Fruit fly (Drosophila melanogaster): ENCODE measurements around the gene GluRS-m.

Gene GluRS-m

DNA sequence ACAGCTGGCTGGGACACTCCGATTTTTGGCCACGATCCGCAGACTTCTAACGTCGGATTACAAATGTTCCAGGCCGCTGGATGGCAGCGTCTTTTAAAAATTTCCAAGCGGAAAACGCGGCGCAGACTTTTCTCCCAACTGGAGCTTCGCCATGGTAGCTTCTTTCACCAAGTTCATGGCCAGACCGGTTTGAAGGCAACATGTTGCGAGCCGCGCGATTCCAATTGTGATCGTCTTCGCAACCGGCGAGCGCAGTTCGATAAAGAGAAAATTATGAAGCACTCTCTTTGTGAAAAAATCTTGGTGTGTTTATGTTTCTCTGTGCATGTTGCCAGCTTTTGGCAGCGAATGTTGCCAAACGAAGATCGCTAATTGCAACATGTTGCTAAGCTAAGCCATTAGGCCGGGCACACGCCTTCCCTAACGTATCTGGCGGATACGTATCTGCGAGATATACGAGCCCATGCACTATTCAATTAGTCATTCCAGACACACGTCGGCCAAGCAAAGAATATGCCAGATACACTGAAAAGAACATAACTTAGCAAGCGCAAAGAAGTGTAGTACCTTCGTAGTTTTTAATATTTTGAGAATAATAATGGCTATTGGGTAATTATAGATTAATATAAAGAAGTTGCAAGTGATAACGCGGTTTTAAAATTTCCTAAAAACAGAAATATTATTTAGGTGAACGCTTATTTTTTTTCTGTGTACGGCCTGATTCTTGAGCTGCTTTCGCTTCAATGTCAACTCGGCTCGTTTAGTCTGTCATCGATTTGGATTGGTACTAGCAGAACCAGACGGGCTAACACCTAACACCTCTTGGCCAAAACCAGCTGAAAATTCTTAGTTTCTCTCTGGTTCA, 35.1 kb upstream of the GluRS-m start, which contains the start of gene dsx-c73A (continued):
- TF ChIP-seq CG8388 (GFP tag; optimal IDR thresholded peaks at IDR 0.05) (peak; percentile 13), CG5180 (GFP tag; optimal IDR thresholded peaks at IDR 0.05) (peak; percentile 98), hbn (GFP tag; IDR thresholded peaks at IDR 0.05; ENCODE audit: partially characterized antibody) (peak; percentile 24; the same call in 1 of the 2 replicates), CG17328 (GFP tag; IDR thresholded peaks at IDR 0.05) (0 out of 2 replicates have a peak, but pooled peaks have one; percentile 22), PHDP (tag; optimal IDR thresholded peaks at IDR 0.05) (peak; percentile 28), CG1529 (GFP tag; optimal IDR thresholded peaks at IDR 0.05) (peak; percentile 29), odd (GFP tag; optimal IDR thresholded peaks at IDR 0.05) (no peak), az2 (GFP tag; optimal IDR thresholded peaks at IDR 0.05) (peak; percentile 36), CG32772 (GFP tag; IDR thresholded peaks at IDR 0.05) (peak; percentile 23; the same call in 1 of the 2 replicates), CG15269 (tag; optimal IDR thresholded peaks at IDR 0.05) (peak; percentile 1), dmrt11E (tag; optimal IDR thresholded peaks at IDR 0.05) (peak; percentile 65), Pdp1 (GFP tag; optimal IDR thresholded peaks at IDR 0.05) (peak in 1 of 2 experiments; percentile 23), ssp (GFP tag; IDR thresholded peaks at IDR 0.05) (peak; percentile 36; the same call in 1 of the 2 replicates), Ada2b (GFP tag; IDR thresholded peaks at IDR 0.05) (0 out of 2 replicates have a peak, but pooled peaks have one; percentile 25), fd96Cb (tag; optimal IDR thresholded peaks at IDR 0.05) (peak; percentile 53), Xbp1 (GFP tag; optimal IDR thresholded peaks at IDR 0.05) (peak; percentile 46), Max (GFP tag; optimal IDR thresholded peaks at IDR 0.05) (peak; percentile 5), CG1603 (tag; optimal IDR thresholded peaks at IDR 0.05) (peak; percentile 5), CG2199 (GFP tag; IDR thresholded peaks at IDR 0.05) (peak; percentile 97), Sox100B (GFP tag; optimal IDR thresholded peaks at IDR 0.05) (peak; percentile 27), CG4404 (GFP tag; IDR thresholded peaks at IDR 0.05) (0 out of 2 replicates have a peak, but pooled peaks have one; percentile 7), oc (tag; optimal IDR thresholded peaks at IDR 0.05) (peak; percentile 5), tin (GFP tag; optimal IDR thresholded peaks at IDR 0.05) (peak; percentile 25), tio (GFP tag; optimal IDR thresholded peaks at IDR 0.05) (peak; percentile 39), zen (tag; optimal IDR thresholded peaks at IDR 0.05) (peak; percentile 69), CG14965 (GFP tag; optimal IDR thresholded peaks at IDR 0.05; ENCODE audit: borderline replicate concordance) (no peak), ap (GFP tag; IDR thresholded peaks at IDR 0.05) (no peak), CG6654 (GFP tag; optimal IDR thresholded peaks at IDR 0.05) (peak; percentile 5), CG4360 (GFP tag; IDR thresholded peaks at IDR 0.05) (peak; percentile 29; the same call in 1 of the 2 replicates), CG10959 (GFP tag; IDR thresholded peaks at IDR 0.05) (peak; percentile 50; the same call in 1 of the 2 replicates), CG10366 (GFP tag; IDR thresholded peaks at IDR 0.05) (peak; percentile 34; the same call in 1 of the 2 replicates), dpn (GFP tag; optimal IDR thresholded peaks at IDR 0.05) (peak in 1 of 2 experiments; percentile 29), CG7372 (GFP tag; IDR thresholded peaks at IDR 0.05) (no peak), prd (optimal IDR thresholded peaks at IDR 0.05) (no peak), prd (GFP tag; IDR thresholded peaks at IDR 0.05) (peak; percentile 60; the same call in 2 of the 3 replicates), CG14050 (GFP tag; IDR thresholded peaks at IDR 0.05) (no peak), Ets65A (GFP tag) (peak; percentile 89), CG11696 (GFP tag; IDR thresholded peaks at IDR 0.05) (0 out of 2 replicates have a peak, but pooled peaks have one; percentile 14), dimm (GFP tag; IDR thresholded peaks at IDR 0.05) (no peak), Oli (tag; optimal IDR thresholded peaks at IDR 0.05) (peak; percentile 60), CG14667 (GFP tag; IDR thresholded peaks at IDR 0.05) (no peak), CG11247 (GFP tag; IDR thresholded peaks at IDR 0.05) (no peak), zf30C (GFP tag; optimal IDR thresholded peaks at IDR 0.05) (peak; percentile 45), Spps (tag; optimal IDR thresholded peaks at IDR 0.05) (peak; percentile 10), CG9609 (GFP tag; optimal IDR thresholded peaks at IDR 0.05) (no peak), slbo (GFP tag; IDR thresholded peaks at IDR 0.05) (peak; percentile 16; the same call in 1 of the 2 replicates), CG5245 (GFP tag; optimal IDR thresholded peaks at IDR 0.05) (peak; percentile 21), cg (GFP tag; optimal IDR thresholded peaks at IDR 0.05) (no peak)

Data from whole organism, embryonic.